Fruit fly (Drosophila melanogaster) whole organism, embryonic: ENCODE data around the gene PGAP1.
A peak's percentile ranks its signal among the peaks of the same experiment; 100 is the strongest.

Experiments used
- B-H1 ChIP-seq: fragments of 200-800 bp; sonication (Bioruptor generic); IDR thresholded peaks from 3 replicates; pipeline ENCODE4 v1.3.6; 2022; ENCODE audit warnings: missing biosample characterization, missing genetic modification characterization
- Bdp1 ChIP-seq: fragments of 200-800 bp; sonication (Bioruptor generic); optimal IDR thresholded peaks from 3 replicates; lab custom pipeline; 2016; ENCODE audit warnings: missing biosample characterization, missing genetic modification characterization
- CG11504 ChIP-seq: fragments of 200-800 bp; sonication (Bioruptor generic); optimal IDR thresholded peaks from 3 replicates; lab custom pipeline; 2019; ENCODE audit warnings: missing biosample characterization, mild to moderate bottlenecking, missing genetic modification characterization, moderate library complexity
- CG12071 ChIP-seq: fragments of 200-800 bp; sonication (Bioruptor generic); optimal IDR thresholded peaks from 3 replicates; lab custom pipeline; 2018; ENCODE audit warnings: missing biosample characterization, mild to moderate bottlenecking, missing genetic modification characterization
- CG12391 ChIP-seq: fragments of 200-800 bp; sonication (Bioruptor generic); optimal IDR thresholded peaks from 3 replicates; lab custom pipeline; 2018; ENCODE audit warnings: missing biosample characterization, mild to moderate bottlenecking, missing genetic modification characterization, moderate library complexity
- CG12942 ChIP-seq: fragments of 200-800 bp; sonication (Bioruptor generic); optimal IDR thresholded peaks from 3 replicates; lab custom pipeline; 2016; ENCODE audit warnings: missing biosample characterization, missing genetic modification characterization
- CG14710 ChIP-seq: fragments of 200-800 bp; sonication (Bioruptor generic); optimal IDR thresholded peaks from 3 replicates; lab custom pipeline; 2019; ENCODE audit warnings: missing biosample characterization, mild to moderate bottlenecking, missing genetic modification characterization, moderate library complexity
- CG15479 ChIP-seq: fragments of 200-800 bp; sonication (Bioruptor generic); optimal IDR thresholded peaks from 3 replicates; lab custom pipeline; 2019; ENCODE audit warnings: missing biosample characterization, mild to moderate bottlenecking, missing genetic modification characterization, moderate library complexity
- CG31365 ChIP-seq: fragments of 200-800 bp; sonication (Bioruptor generic); optimal IDR thresholded peaks from 2 replicates; lab custom pipeline; 2018; ENCODE audit warnings: missing biosample characterization, mild to moderate bottlenecking, missing genetic modification characterization
- CG34376 ChIP-seq: fragments of 200-800 bp; sonication (Bioruptor generic); optimal IDR thresholded peaks from 2 replicates; lab custom pipeline; 2018; ENCODE audit warnings: missing biosample characterization, mild to moderate bottlenecking, missing genetic modification characterization
- CG6683 ChIP-seq: fragments of 200-800 bp; sonication (Bioruptor generic); optimal IDR thresholded peaks from 2 replicates; lab custom pipeline; 2017; ENCODE audit warnings: missing biosample characterization, mild to moderate bottlenecking, missing genetic modification characterization, missing genetic modification reagents
- CG7839 ChIP-seq: fragments of 200-800 bp; sonication (Bioruptor generic); optimal IDR thresholded peaks from 3 replicates; lab custom pipeline; 2018; ENCODE audit warnings: missing biosample characterization, mild to moderate bottlenecking, missing genetic modification characterization, moderate library complexity
- CG8924 ChIP-seq: fragments of 200-800 bp; optimal IDR thresholded peaks from 3 replicates; lab custom pipeline; 2019; ENCODE audit warnings: missing biosample characterization, mild to moderate bottlenecking, missing genetic modification characterization, moderate library complexity
- CG9876 ChIP-seq: fragments of 200-800 bp; sonication (Bioruptor generic); optimal IDR thresholded peaks from 2 replicates; lab custom pipeline; 2016; ENCODE audit warnings: missing biosample characterization, missing genetic modification characterization
- CHES-1-like ChIP-seq: fragments of 200-800 bp; sonication (Bioruptor generic); optimal IDR thresholded peaks from 2 replicates; lab custom pipeline; 2016; ENCODE audit warnings: missing biosample characterization, missing genetic modification characterization
- CkIIα-i1 ChIP-seq: fragments of 200-800 bp; sonication (Bioruptor generic); IDR thresholded peaks from 2 replicates; pipeline ENCODE4 v1.3.6; 2022; ENCODE audit warnings: missing biosample characterization, missing genetic modification characterization
- D ChIP-seq, 2 experiments: fragments of 200-800 bp in 1 of 2; fragments of >200 bp in 1 of 2; sonication (Bioruptor generic) in 1 of 2; optimal IDR thresholded peaks; 2 replicates in 1 of 2; 3 replicates in 1 of 2; lab custom pipeline; 2017; ENCODE audit warnings: mild to moderate bottlenecking in 1 of 2, missing biosample characterization in 1 of 2, missing genetic modification characterization in 1 of 2, missing genetic modification reagents in 1 of 2
- ERR ChIP-seq: fragments of 200-800 bp; sonication (Bioruptor generic); optimal IDR thresholded peaks from 2 replicates; lab custom pipeline; 2016; ENCODE audit warnings: missing biosample characterization, missing genetic modification characterization
- Fer3 ChIP-seq: fragments of 200-800 bp; sonication (Bioruptor generic); optimal IDR thresholded peaks from 2 replicates; lab custom pipeline; 2018; ENCODE audit warnings: missing biosample characterization, mild to moderate bottlenecking, missing genetic modification characterization, moderate library complexity
- GATAe ChIP-seq: fragments of 200-800 bp; sonication (Bioruptor generic); conservative IDR thresholded peaks from 2 replicates; pipeline ENCODE4 v1.3.6; 2022; ENCODE audit warnings: missing biosample characterization, missing genetic modification characterization
- HLH3B ChIP-seq: fragments of 200-800 bp; sonication (Bioruptor generic); IDR thresholded peaks from 2 replicates; pipeline ENCODE4 v1.3.6; 2022; ENCODE audit warnings: missing biosample characterization, missing genetic modification characterization
- Myb ChIP-seq: fragments of 200-800 bp; sonication (Bioruptor generic); optimal IDR thresholded peaks from 2 replicates; lab custom pipeline; 2016; ENCODE audit warnings: missing biosample characterization, missing genetic modification characterization
- NK7.1 ChIP-seq: fragments of 200-800 bp; sonication (Bioruptor generic); optimal IDR thresholded peaks from 3 replicates; lab custom pipeline; 2016; ENCODE audit warnings: missing biosample characterization, missing genetic modification characterization
- Oli ChIP-seq: fragments of 200-800 bp; sonication (Bioruptor generic); optimal IDR thresholded peaks from 2 replicates; lab custom pipeline; 2018; ENCODE audit warnings: missing biosample characterization, mild to moderate bottlenecking, missing genetic modification characterization, moderate library complexity
- Poxn ChIP-seq: fragments of 200-800 bp; sonication (Bioruptor generic); IDR thresholded peaks from 2 replicates; pipeline ENCODE4 v1.3.6; 2022; ENCODE audit warnings: missing biosample characterization, missing genetic modification characterization
- Rx ChIP-seq: fragments of 200-800 bp; sonication (Bioruptor generic); IDR thresholded peaks from 2 replicates; pipeline ENCODE4 v1.3.6; 2022; ENCODE audit warnings: missing biosample characterization, missing genetic modification characterization
- Scr ChIP-seq: fragments of 200-800 bp; sonication (Bioruptor generic); IDR thresholded peaks from 2 replicates; pipeline ENCODE4 v1.3.6; 2022; ENCODE audit warnings: missing biosample characterization, missing genetic modification characterization; ENCODE audit not compliant: partially characterized antibody
- Sin3A ChIP-seq: fragments of >200 bp; optimal IDR thresholded peaks from 2 replicates; lab custom pipeline; 2018
- Sox100B ChIP-seq: fragments of 200-800 bp; sonication (Bioruptor generic); optimal IDR thresholded peaks from 3 replicates; lab custom pipeline; 2018; ENCODE audit warnings: missing biosample characterization, mild to moderate bottlenecking, missing genetic modification characterization
- Spps ChIP-seq: fragments of 200-800 bp; sonication (Bioruptor generic); optimal IDR thresholded peaks from 2 replicates; lab custom pipeline; 2018; ENCODE audit warnings: missing biosample characterization, mild to moderate bottlenecking, missing genetic modification characterization
- ato ChIP-seq: fragments of 200-800 bp; sonication (Bioruptor generic); IDR thresholded peaks from 2 replicates; pipeline ENCODE4 v1.3.6; 2022; ENCODE audit warnings: missing biosample characterization, missing genetic modification characterization; ENCODE audit not compliant: partially characterized antibody
- crol ChIP-seq: fragments of 200-800 bp; sonication (Bioruptor generic); IDR thresholded peaks from 2 replicates; pipeline ENCODE4 v1.3.6; 2022; ENCODE audit warnings: missing biosample characterization, missing genetic modification characterization
- crp ChIP-seq, 2 experiments: fragments of 200-800 bp; sonication (Bioruptor generic); optimal IDR thresholded peaks; 2 replicates in 1 of 2; 3 replicates in 1 of 2; lab custom pipeline; 2017; ENCODE audit warnings: missing biosample characterization in 2 of 2, missing genetic modification characterization in 2 of 2, mild to moderate bottlenecking in 1 of 2, moderate library complexity in 1 of 2
- cwo ChIP-seq: fragments of 200-800 bp; sonication (Bioruptor generic); optimal IDR thresholded peaks from 3 replicates; lab custom pipeline; 2017; ENCODE audit warnings: missing biosample characterization, missing genetic modification characterization, mild to moderate bottlenecking, moderate library complexity, missing genetic modification reagents
- dpn ChIP-seq, 2 experiments: fragments of 200-800 bp; sonication (Bioruptor generic); optimal IDR thresholded peaks; 3 replicates each; lab custom pipeline; 2016; ENCODE audit warnings: missing biosample characterization in 2 of 2, missing genetic modification characterization in 2 of 2
- ems ChIP-seq: fragments of 200-800 bp; sonication (Bioruptor generic); optimal IDR thresholded peaks from 3 replicates; lab custom pipeline; 2016; ENCODE audit warnings: missing biosample characterization, missing genetic modification characterization
- ewg ChIP-seq: fragments of 200-800 bp; sonication (Bioruptor generic); optimal IDR thresholded peaks from 3 replicates; lab custom pipeline; 2017; ENCODE audit warnings: mild to moderate bottlenecking, missing biosample characterization, missing genetic modification reagents, missing genetic modification characterization
- fru ChIP-seq: fragments of >200 bp; optimal IDR thresholded peaks from 2 replicates; lab custom pipeline; 2017
- gce ChIP-seq: fragments of 200-800 bp; sonication (Bioruptor generic); IDR thresholded peaks from 3 replicates; pipeline ENCODE4 v1.3.6; 2022; ENCODE audit warnings: missing biosample characterization, missing genetic modification characterization
- gcm2 ChIP-seq: fragments of 200-800 bp; sonication (Bioruptor generic); optimal IDR thresholded peaks from 2 replicates; lab custom pipeline; 2016; ENCODE audit warnings: missing biosample characterization, missing genetic modification characterization
- gt ChIP-seq: fragments of 200-800 bp; sonication (Bioruptor generic); IDR thresholded peaks from 2 replicates; pipeline ENCODE4 v1.3.6; 2022; ENCODE audit warnings: missing biosample characterization, missing genetic modification characterization
- h ChIP-seq: fragments of >200 bp; optimal IDR thresholded peaks from 2 replicates; lab custom pipeline; 2017
- hth ChIP-seq: fragments of >200 bp; optimal IDR thresholded peaks from 2 replicates; lab custom pipeline; 2017; ENCODE audit warnings: inconsistent platforms
- jigr1 ChIP-seq: fragments of 200-800 bp; sonication (Bioruptor generic); IDR thresholded peaks from 3 replicates; pipeline ENCODE4 v1.3.6; 2022; ENCODE audit warnings: missing biosample characterization, missing genetic modification characterization
- jing ChIP-seq: fragments of 200-800 bp; sonication (Bioruptor generic); optimal IDR thresholded peaks from 2 replicates; lab custom pipeline; 2018; ENCODE audit warnings: missing biosample characterization, mild to moderate bottlenecking, missing genetic modification characterization
- lola ChIP-seq, 3 experiments: fragments of >200 bp in 2 of 3; fragments of 200-800 bp in 1 of 3; sonication (Bioruptor generic) in 1 of 3; optimal IDR thresholded peaks; 2 replicates each; lab custom pipeline; 2017 to 2019; ENCODE audit warnings: missing biosample characterization in 3 of 3, missing genetic modification characterization in 3 of 3, mild to moderate bottlenecking in 1 of 3, moderate library complexity in 1 of 3
- pb ChIP-seq: fragments of 200-800 bp; sonication (Bioruptor generic); optimal IDR thresholded peaks from 3 replicates; lab custom pipeline; 2016; ENCODE audit warnings: missing biosample characterization, missing genetic modification characterization
- repo ChIP-seq: fragments of 200-800 bp; sonication (Bioruptor generic); optimal IDR thresholded peaks from 2 replicates; lab custom pipeline; 2016; ENCODE audit warnings: missing biosample characterization, missing genetic modification characterization
- sug ChIP-seq: fragments of 200-800 bp; optimal IDR thresholded peaks from 2 replicates; lab custom pipeline; 2019; ENCODE audit warnings: missing biosample characterization, mild to moderate bottlenecking, missing genetic modification characterization, moderate library complexity
- twi ChIP-seq: fragments of 200-800 bp; optimal IDR thresholded peaks from 2 replicates; lab custom pipeline; 2019; ENCODE audit warnings: missing biosample characterization, mild to moderate bottlenecking, missing genetic modification characterization, moderate library complexity
- yki ChIP-seq: fragments of >200 bp; optimal IDR thresholded peaks from 3 replicates; lab custom pipeline; 2018
- zen ChIP-seq: fragments of 200-800 bp; sonication (Bioruptor generic); optimal IDR thresholded peaks from 3 replicates; lab custom pipeline; 2018; ENCODE audit warnings: missing biosample characterization, mild to moderate bottlenecking, missing genetic modification characterization, moderate library complexity
- zfh1 ChIP-seq: fragments of 200-800 bp; sonication (Bioruptor generic); IDR thresholded peaks from 3 replicates; pipeline ENCODE4 v1.3.6; 2022; ENCODE audit warnings: missing biosample characterization, missing genetic modification characterization

Gene PGAP1

DNA sequence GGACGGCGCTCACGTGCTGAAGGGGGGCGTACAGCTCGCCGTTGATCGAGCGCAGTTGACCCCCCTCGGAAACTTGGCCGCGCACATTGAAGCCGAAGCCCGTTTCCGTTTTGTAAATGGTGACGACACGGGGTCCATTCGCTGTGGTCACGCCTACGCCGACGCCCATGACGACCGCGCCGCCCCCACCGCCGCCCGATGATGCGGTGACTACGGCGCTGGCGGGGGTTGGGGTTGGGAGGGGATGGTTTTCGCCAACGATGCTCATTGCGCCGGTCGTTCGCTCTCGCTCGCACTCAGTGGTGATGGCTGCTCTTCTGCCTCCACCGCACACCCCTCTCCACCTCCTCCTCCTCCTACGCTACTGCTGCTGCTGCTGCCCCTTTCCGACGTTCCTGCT is 47.9 kb upstream of the PGAP1 start (continued):
- TF ChIP-seq repo (no peak), Oli (tag; lab: Kevin White, UChicago) (peak; percentile 6), pb (no peak), crol (GFP tag; lab: Robert Waterston, UW) (peak; percentile 99), Bdp1 (GFP tag; lab: Kevin White, UChicago) (no peak), hth (lab: Kevin White, UChicago) (no peak), Rx (no peak), gcm2 (GFP tag; lab: Kevin White, UChicago) (no peak), HLH3B (no peak; the same call in 1 of the 2 replicates), zfh1 (GFP tag; lab: Robert Waterston, UW) (peak; percentile 50; the same call in 2 of the 3 replicates), jing (no peak), Scr (GFP tag; lab: Robert Waterston, UW) (no peak), zen (tag; lab: Kevin White, UChicago) (no peak), fru (lab: Kevin White, UChicago) (no peak), B-H1 (GFP tag; lab: Robert Waterston, UW) (no peak), CG34376 (GFP tag; lab: Kevin White, UChicago) (no peak), dpn (GFP tag; optimal IDR thresholded peaks at IDR 0.05; lab: Kevin White, UChicago) (peak in 1 of 2 experiments; percentile 10), ato (GFP tag; lab: Robert Waterston, UW) (no peak), CG14710 (tag; lab: Kevin White, UChicago) (no peak), CG15479 (GFP tag; lab: Kevin White, UChicago) (no peak), CG12071 (GFP tag; lab: Kevin White, UChicago) (peak; percentile 4), jigr1 (GFP tag; lab: Robert Waterston, UW) (no peak), crp (GFP tag; optimal IDR thresholded peaks at IDR 0.05; lab: Kevin White, UChicago) (no peak), ewg (GFP tag; lab: Kevin White, UChicago) (peak; percentile 34), gt (GFP tag; lab: Robert Waterston, UW) (no peak), CG7839 (peak; percentile 29), CG11504 (tag; lab: Kevin White, UChicago) (peak; percentile 6), Sox100B (no peak), CG9876 (GFP tag; lab: Kevin White, UChicago) (no peak), NK7.1 (no peak), Myb (GFP tag; lab: Kevin White, UChicago) (no peak), Poxn (no peak), Spps (tag; lab: Kevin White, UChicago) (no peak), CG12391 (tag; lab: Kevin White, UChicago) (no peak), ERR (no peak), lola (GFP tag; optimal IDR thresholded peaks at IDR 0.05; lab: Kevin White, UChicago) (no peak), h (no peak), CG6683 (no peak), Sin3A (no peak), CkIIα-i1 (GFP tag; lab: Robert Waterston, UW) (no peak), CG12942 (GFP tag; lab: Kevin White, UChicago) (peak; percentile 8), CHES-1-like (no peak), cwo (GFP tag; lab: Kevin White, UChicago) (peak; percentile 62), sug (no peak), gce (no peak), yki (lab: Kevin White, UChicago) (no peak), D (optimal IDR thresholded peaks at IDR 0.05; lab: Kevin White, UChicago) (no peak), D (GFP tag; optimal IDR thresholded peaks at IDR 0.05; lab: Kevin White, UChicago) (no peak), CG31365 (tag; lab: Kevin White, UChicago) (no peak), CG8924 (tag; lab: Kevin White, UChicago) (no peak), Fer3 (tag; lab: Kevin White, UChicago) (no peak), ems (GFP tag; lab: Kevin White, UChicago) (no peak), GATAe (GFP tag; lab: Robert Waterston, UW) (no peak), twi (tag; lab: Kevin White, UChicago) (no peak)
